Worm (Caenorhabditis elegans) whole organism, mixed stage, embryonic: ENCODE measurements around the gene C56G3.2.

Source experiments
- M03D4.4 ChIP-seq: sonication (generic microtip); optimal IDR thresholded peaks from 2 replicates; lab custom pipeline; 2017; ENCODE audit warnings: mild to moderate bottlenecking, missing genetic modification characterization, missing compliant biosample characterization
- blmp-1 ChIP-seq: fragments of 150-350 bp; optimal IDR thresholded peaks from 2 replicates; lab custom pipeline; 2014; ENCODE audit warnings: missing biosample characterization, missing genetic modification characterization
- ceh-39 ChIP-seq: fragments of 150-350 bp; optimal IDR thresholded peaks from 2 replicates; lab custom pipeline; 2014; ENCODE audit warnings: missing biosample characterization, missing genetic modification characterization
- ceh-83 ChIP-seq: fragments of 200-800 bp; sonication (Bioruptor generic); optimal IDR thresholded peaks from 2 replicates; lab custom pipeline; 2018; ENCODE audit warnings: mild to moderate bottlenecking, missing genetic modification characterization, missing compliant biosample characterization
- ces-1 ChIP-seq: fragments of 150-350 bp; optimal IDR thresholded peaks from 2 replicates; lab custom pipeline; 2014; ENCODE audit warnings: missing biosample characterization, missing genetic modification reagents, missing genetic modification characterization
- cnd-1 ChIP-seq: fragments of 200-800 bp; sonication (Bioruptor generic); optimal IDR thresholded peaks from 2 replicates; lab custom pipeline; 2018; ENCODE audit warnings: mild to moderate bottlenecking, missing genetic modification characterization, missing compliant biosample characterization
- drap-1 ChIP-seq: fragments of 200-800 bp; sonication (Bioruptor generic); optimal IDR thresholded peaks from 3 replicates; lab custom pipeline; 2018; ENCODE audit warnings: mild to moderate bottlenecking, missing genetic modification characterization, missing compliant biosample characterization
- elt-1 ChIP-seq: sonication (generic microtip); optimal IDR thresholded peaks from 2 replicates; lab custom pipeline; 2017; ENCODE audit warnings: missing genetic modification characterization, mild to moderate bottlenecking, missing compliant biosample characterization, antibody characterized with exemption, moderate library complexity, borderline replicate concordance; ENCODE audit not compliant: insufficient read depth
- ham-2 ChIP-seq: fragments of 200-800 bp; sonication (Bioruptor generic); optimal IDR thresholded peaks from 2 replicates; lab custom pipeline; 2018; ENCODE audit warnings: mild to moderate bottlenecking, missing genetic modification characterization, missing compliant biosample characterization
- hlh-1 ChIP-seq: fragments of 150-350 bp; optimal IDR thresholded peaks from 2 replicates; lab custom pipeline; 2014; ENCODE audit warnings: missing biosample characterization, missing genetic modification reagents, missing genetic modification characterization
- lin-13 ChIP-seq: fragments of 150-350 bp; optimal IDR thresholded peaks from 2 replicates; lab custom pipeline; 2014; ENCODE audit warnings: missing biosample characterization, missing genetic modification characterization
- lin-32 ChIP-seq: fragments of 200-800 bp; sonication (Bioruptor generic); optimal IDR thresholded peaks from 2 replicates; lab custom pipeline; 2018; ENCODE audit warnings: mild to moderate bottlenecking, missing genetic modification characterization, missing compliant biosample characterization
- lsy-2 ChIP-seq: fragments of 150-350 bp; optimal IDR thresholded peaks from 2 replicates; lab custom pipeline; 2014; ENCODE audit warnings: missing biosample characterization, missing genetic modification characterization
- mep-1 ChIP-seq: fragments of 150-350 bp; optimal IDR thresholded peaks from 2 replicates; lab custom pipeline; 2017; ENCODE audit warnings: missing biosample characterization, missing genetic modification reagents, missing genetic modification characterization, inconsistent platforms
- mls-2 ChIP-seq: sonication (generic microtip); optimal IDR thresholded peaks from 2 replicates; lab custom pipeline; 2016; ENCODE audit warnings: mild to moderate bottlenecking, missing genetic modification characterization, moderate library complexity, missing compliant biosample characterization
- nhr-2 ChIP-seq: fragments of 150-350 bp; optimal IDR thresholded peaks from 2 replicates; lab custom pipeline; 2014; ENCODE audit warnings: missing biosample characterization, missing genetic modification characterization
- nhr-237 ChIP-seq: fragments of 150-350 bp; optimal IDR thresholded peaks from 2 replicates; lab custom pipeline; 2014; ENCODE audit warnings: missing biosample characterization, missing genetic modification characterization
- nhr-28 ChIP-seq: fragments of 150-350 bp; optimal IDR thresholded peaks from 2 replicates; lab custom pipeline; 2014; ENCODE audit warnings: missing biosample characterization, missing genetic modification characterization
- pha-4 ChIP-seq: fragments of 150-350 bp; optimal IDR thresholded peaks from 2 replicates; lab custom pipeline; 2018; ENCODE audit warnings: missing biosample characterization, missing genetic modification reagents, missing genetic modification characterization
- snpc-4 ChIP-seq: fragments of 150-350 bp; optimal IDR thresholded peaks from 2 replicates; lab custom pipeline; 2014; ENCODE audit warnings: missing biosample characterization, missing genetic modification characterization
- sptf-1 ChIP-seq: sonication (generic microtip); optimal IDR thresholded peaks from 2 replicates; lab custom pipeline; 2017; ENCODE audit warnings: mild to moderate bottlenecking, missing genetic modification characterization, moderate library complexity, missing compliant biosample characterization
- tbx-8 ChIP-seq: fragments of 200-800 bp; sonication (Bioruptor generic); optimal IDR thresholded peaks from 2 replicates; lab custom pipeline; 2018; ENCODE audit warnings: mild to moderate bottlenecking, missing genetic modification characterization, moderate library complexity, missing compliant biosample characterization
- unc-120 ChIP-seq: sonication (generic microtip); optimal IDR thresholded peaks from 2 replicates; lab custom pipeline; 2017; ENCODE audit warnings: missing genetic modification characterization, missing compliant biosample characterization; ENCODE audit not compliant: poor library complexity, severe bottlenecking
- unc-39 ChIP-seq: fragments of 150-350 bp; optimal IDR thresholded peaks from 2 replicates; lab custom pipeline; 2014; ENCODE audit warnings: missing biosample characterization, missing genetic modification characterization
- unc-62 ChIP-seq: fragments of 150-350 bp; optimal IDR thresholded peaks from 2 replicates; lab custom pipeline; 2014; ENCODE audit warnings: missing biosample characterization, missing genetic modification reagents, missing genetic modification characterization
- zip-8 ChIP-seq: fragments of 150-350 bp; optimal IDR thresholded peaks from 2 replicates; lab custom pipeline; 2014; ENCODE audit warnings: missing biosample characterization, missing genetic modification characterization
- ztf-11 ChIP-seq: fragments of 150-350 bp; optimal IDR thresholded peaks from 2 replicates; lab custom pipeline; 2014; ENCODE audit warnings: missing biosample characterization, missing genetic modification characterization

C56G3.2 gene

DNA sequence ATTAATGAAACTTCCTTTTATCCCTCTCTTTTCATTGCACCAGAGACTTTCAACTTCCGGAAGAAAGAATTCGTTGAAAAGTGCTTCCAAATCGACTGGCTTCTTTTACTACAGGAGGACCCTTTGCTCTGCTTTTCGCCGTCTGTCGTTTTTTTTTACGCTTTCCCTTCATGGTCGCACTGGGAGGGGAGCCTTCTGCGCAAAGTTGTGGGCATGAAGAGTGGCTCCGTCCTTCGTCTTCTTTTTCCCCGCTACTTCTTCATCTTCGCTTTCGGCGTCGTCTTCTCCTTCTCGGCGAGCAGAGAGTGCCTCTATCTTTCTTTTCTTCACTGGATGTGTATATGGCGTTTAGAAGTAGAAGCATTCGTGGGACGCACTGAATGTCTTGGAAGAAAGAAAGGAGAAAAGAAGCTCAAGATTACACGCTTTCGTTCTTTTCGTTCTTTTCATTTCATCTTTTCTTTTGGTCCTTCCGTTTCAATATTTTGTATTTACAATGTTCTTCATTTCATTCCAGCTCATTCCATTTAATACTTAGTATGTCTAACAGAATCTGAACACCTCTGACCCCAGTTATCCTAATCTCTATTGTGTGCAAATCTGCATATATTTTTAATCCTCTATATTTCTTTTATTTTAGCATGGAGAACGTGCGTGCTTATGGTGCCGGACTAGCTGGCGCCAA is 38.3 kb upstream of the C56G3.2 start, which contains the start of gene sng-1:
Gene sng-1 (plus strand): TSS at position 635 of the 685 bp plus-strand sequence.
- TF ChIP-seq pha-4: no peak
- peak; percentile 35 for TF ChIP-seq ces-1 (GFP tag; lab: Kevin White, UChicago)
- TF ChIP-seq lin-13: no peak
- no peak for TF ChIP-seq ceh-83 (GFP tag; lab: Kevin White, UChicago)
- no peak for TF ChIP-seq mls-2 (tag; lab: Kevin White, UChicago)

DNA sequence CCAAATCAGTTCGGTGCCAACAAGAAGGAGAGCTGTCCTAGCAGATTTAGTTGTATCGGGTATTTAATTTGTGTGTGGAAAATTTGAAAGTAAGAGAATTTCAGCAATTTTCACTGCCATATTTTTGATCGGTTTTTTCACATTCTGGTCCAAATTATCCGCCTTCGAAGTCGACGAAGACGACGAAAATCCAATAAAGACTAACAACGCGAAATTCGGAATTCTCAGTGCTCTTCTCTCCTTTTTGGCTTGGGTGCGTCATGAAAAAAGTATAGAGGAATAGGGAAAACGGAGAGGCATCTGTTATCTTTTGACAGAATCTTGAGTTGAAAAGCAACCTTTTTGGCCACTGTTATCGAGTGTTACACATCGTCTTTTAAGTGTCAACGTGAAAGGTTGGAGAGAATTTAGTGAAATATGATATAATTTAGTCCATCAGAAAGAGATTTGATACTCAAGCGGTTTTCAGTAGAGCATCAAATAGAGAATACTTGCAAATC is 37.3 kb upstream of the C56G3.2 start:
- peak; percentile 83 for TF ChIP-seq ces-1 (GFP tag; lab: Kevin White, UChicago)
- no peak for TF ChIP-seq ham-2 (GFP tag; lab: Kevin White, UChicago)
- TF ChIP-seq, all 35 proteins: peak for 1

DNA sequence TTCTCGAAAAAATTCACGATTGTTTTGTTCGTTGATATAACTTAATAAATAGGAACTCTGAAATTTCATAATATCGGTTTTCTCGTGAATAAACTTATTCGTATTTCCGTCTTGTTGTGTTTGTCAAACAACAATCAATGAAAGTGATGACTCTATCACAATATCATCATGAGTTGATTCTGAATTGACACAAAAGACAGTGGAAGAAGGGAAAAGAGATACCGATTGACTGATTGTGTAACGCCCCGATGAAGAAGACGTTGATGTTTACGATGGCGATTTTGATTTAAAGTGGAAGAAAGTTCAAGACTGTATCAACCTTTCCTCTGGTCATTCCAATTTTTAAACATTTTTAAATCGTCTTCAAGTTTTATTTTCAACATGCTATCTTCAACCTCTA is 35.8 kb upstream of the C56G3.2 start, which contains the start of gene ttr-59:
Gene ttr-59 (plus strand): TSS at position 218 of the 400 bp plus-strand sequence.
- no peak for TF ChIP-seq tbx-8
- TF ChIP-seq M03D4.4 (tag; lab: Kevin White, UChicago): no peak
- TF ChIP-seq unc-62: peak; percentile 23

DNA sequence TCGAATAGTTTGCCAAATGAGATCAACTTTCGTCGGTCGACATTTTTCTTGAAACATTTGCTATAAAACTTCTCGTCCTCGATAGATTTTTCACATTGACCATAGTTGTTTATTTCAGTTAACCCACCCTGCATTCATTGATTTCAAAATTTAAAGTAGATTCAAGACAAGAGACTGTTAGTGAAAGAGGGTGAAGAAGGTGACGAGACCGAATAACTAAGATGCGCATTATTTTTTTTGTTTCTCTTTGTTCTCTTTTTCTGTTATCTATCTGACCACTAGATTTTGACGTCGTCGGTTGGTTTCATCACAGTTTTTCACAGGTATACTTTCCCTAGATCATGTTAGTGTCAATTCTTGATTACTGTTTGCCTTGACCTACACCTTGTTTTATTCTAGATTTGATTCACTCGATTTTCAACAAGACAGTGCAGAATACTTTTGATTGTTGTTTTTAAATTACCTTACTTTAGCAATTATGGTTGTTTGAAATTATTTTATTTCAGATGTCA is 34.6 kb upstream of the C56G3.2 start, which contains the start of gene ttr-30:
Gene ttr-30 (plus strand): TSS at position 265 of the 512 bp plus-strand sequence.
- TF ChIP-seq pha-4 (no peak), tbx-8 (no peak), unc-39 (no peak), mls-2 (tag; lab: Kevin White, UChicago) (no peak)
- TF ChIP-seq, all 35 proteins: peak for 0

DNA sequence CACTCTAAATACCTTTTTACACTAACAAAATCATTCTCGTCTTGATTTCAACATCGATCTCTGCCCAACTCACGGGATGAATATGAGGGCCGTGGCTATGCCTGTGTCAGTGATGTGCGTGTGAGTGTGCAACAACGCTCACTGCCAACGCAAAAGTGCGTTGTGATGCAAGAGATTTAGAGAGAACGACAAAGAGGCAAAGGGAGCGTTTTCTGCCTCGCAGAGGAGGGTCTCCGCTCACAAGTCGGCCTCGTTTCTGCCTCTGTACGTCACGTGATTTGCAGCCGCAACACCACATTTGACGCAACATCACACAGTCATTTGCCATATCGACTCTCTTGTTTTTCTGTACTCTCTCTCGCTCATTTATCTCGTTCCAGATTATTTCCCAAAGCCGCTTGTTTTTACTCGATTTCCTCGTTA is 31.1 kb upstream of the C56G3.2 start, which contains the start of gene epg-7:
Gene epg-7 (plus strand): TSS at position 413 of the 423 bp plus-strand sequence.
- TF ChIP-seq ztf-11 (peak; percentile 36), M03D4.4 (tag; lab: Kevin White, UChicago) (no peak), nhr-28 (tag; lab: Kevin White, UChicago) (no peak), ham-2 (GFP tag; lab: Kevin White, UChicago) (peak; percentile 61), drap-1 (GFP tag; lab: Kevin White, UChicago) (peak; percentile 52), cnd-1 (tag; lab: Kevin White, UChicago) (peak; percentile 66), nhr-2 (tag; lab: Kevin White, UChicago) (peak; percentile 49), elt-1 (peak; percentile 26), unc-120 (tag; lab: Kevin White, UChicago) (peak; percentile 93), mls-2 (tag; lab: Kevin White, UChicago) (peak; percentile 64), nhr-237 (tag; lab: Kevin White, UChicago) (peak; percentile 77), lin-32 (GFP tag; lab: Kevin White, UChicago) (peak; percentile 35), pha-4 (peak; percentile 90), lin-13 (peak; percentile 79), unc-62 (peak; percentile 74), unc-39 (no peak), blmp-1 (tag; lab: Kevin White, UChicago) (no peak), snpc-4 (tag; lab: Kevin White, UChicago) (no peak), ceh-39 (tag; lab: Kevin White, UChicago) (peak; percentile 78), mep-1 (tag; lab: Kevin White, UChicago) (peak; percentile 84), hlh-1 (tag; lab: Kevin White, UChicago) (peak; percentile 82), ces-1 (GFP tag; lab: Kevin White, UChicago) (peak; percentile 67), sptf-1 (tag; lab: Kevin White, UChicago) (peak; percentile 28), zip-8 (tag; lab: Kevin White, UChicago) (peak; percentile 10), lsy-2 (tag; lab: Kevin White, UChicago) (peak; percentile 68)

DNA sequence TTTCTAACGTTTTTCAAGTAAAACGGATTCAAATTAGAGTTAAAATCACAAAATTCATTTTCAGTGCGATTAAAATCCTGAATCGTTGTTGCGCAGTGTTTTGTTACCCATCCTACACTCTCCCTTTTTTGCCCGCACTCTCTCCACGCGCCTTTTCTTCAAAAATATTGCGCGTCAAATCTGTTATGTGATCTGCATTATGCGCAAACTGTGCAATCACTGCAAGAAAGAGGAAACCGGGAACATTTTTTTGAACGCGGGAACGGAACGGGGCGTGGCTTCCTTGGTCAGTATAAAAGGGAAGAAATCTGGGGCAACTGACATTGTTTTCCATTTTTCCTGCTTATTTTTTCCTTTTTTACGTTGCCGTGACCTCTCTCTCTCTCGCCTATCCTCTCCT is 25.0 kb upstream of the C56G3.2 start:
- TF ChIP-seq zip-8 (tag; lab: Kevin White, UChicago) (peak; percentile 4), mls-2 (tag; lab: Kevin White, UChicago) (no peak)
- TF ChIP-seq, all 35 proteins: peak for 1
